Worm (Caenorhabditis elegans) whole organism, L2 larva: ENCODE measurements around the gene anoh-1.

Source experiments
- egl-27 ChIP-seq: sonication (generic microtip); optimal IDR thresholded peaks from 3 replicates; lab custom pipeline; 2017; ENCODE audit warnings: missing biosample characterization, missing genetic modification reagents, missing genetic modification characterization
- lsy-2 ChIP-seq, 2 experiments: fragments of 150-350 bp in 1 of 2; sonication (generic microtip) in 1 of 2; optimal IDR thresholded peaks; 2 replicates each; lab custom pipeline; 2014 to 2017; ENCODE audit warnings: missing biosample characterization in 2 of 2, missing genetic modification characterization in 2 of 2
- nhr-237 ChIP-seq: fragments of 150-350 bp; optimal IDR thresholded peaks from 2 replicates; lab custom pipeline; 2014; ENCODE audit warnings: missing biosample characterization, missing genetic modification characterization
- snpc-4 ChIP-seq: fragments of 150-350 bp; optimal IDR thresholded peaks from 2 replicates; lab custom pipeline; 2014; ENCODE audit warnings: missing biosample characterization, missing genetic modification characterization
- ztf-11 ChIP-seq: sonication (generic microtip); optimal IDR thresholded peaks from 2 replicates; lab custom pipeline; 2017; ENCODE audit warnings: missing biosample characterization, missing genetic modification characterization

ce11 chrIII:13267046-13267445 is 20.7 kb downstream of the anoh-1 start:
- no peak for TF ChIP-seq lsy-2 (tag; optimal IDR thresholded peaks at IDR 0.05; lab: Kevin White, UChicago)
- TF ChIP-seq ztf-11 (tag; lab: Kevin White, UChicago): no peak
- TF ChIP-seq egl-27 (tag; lab: Kevin White, UChicago): no peak
- no peak for TF ChIP-seq nhr-237 (tag; lab: Kevin White, UChicago)
- TF ChIP-seq snpc-4: no peak
